Worm (Caenorhabditis elegans): Measurements from ENCODE around the gene cest-16.

ce11 chrX:6278296-6278695 is 21.4 kb upstream of the cest-16 start:
- TF ChIP-seq ref-1 (GFP tag; conservative IDR thresholded peaks at IDR 0.05) (no peak), flt-1 (GFP tag; IDR thresholded peaks at IDR 0.05) (no peak), cog-1 (tag; optimal IDR thresholded peaks at IDR 0.05) (no peak), klf-2 (GFP tag; conservative IDR thresholded peaks at IDR 0.05) (no peak), ztf-23 (GFP tag; IDR thresholded peaks at IDR 0.05) (no peak), tab-1 (GFP tag; IDR thresholded peaks at IDR 0.05) (no peak), ztf-29 (GFP tag; IDR thresholded peaks at IDR 0.05) (no peak), med-1 (GFP tag; optimal IDR thresholded peaks at IDR 0.05; ENCODE audit: insufficient read depth) (no peak), T22C8.4 (GFP tag; IDR thresholded peaks at IDR 0.05) (no peak)
